Worm (Caenorhabditis elegans) whole organism, late embryonic: Measurements from ENCODE around the gene str-139.

ENCODE experiments used
- K02D7.2 ChIP-seq: sonication (generic microtip); optimal IDR thresholded peaks from 2 replicates; lab custom pipeline; 2017; ENCODE audit warnings: mild to moderate bottlenecking, missing genetic modification characterization, missing compliant biosample characterization
- ahr-1 ChIP-seq: sonication (generic microtip); optimal IDR thresholded peaks from 2 replicates; lab custom pipeline; 2016; ENCODE audit warnings: missing genetic modification characterization, missing compliant biosample characterization
- ama-1 ChIP-seq: fragments of 150-350 bp; optimal IDR thresholded peaks from 2 replicates; lab custom pipeline; 2014
- ceh-18 ChIP-seq: sonication (generic microtip); optimal IDR thresholded peaks from 2 replicates; lab custom pipeline; 2016; ENCODE audit warnings: missing genetic modification characterization, missing compliant biosample characterization
- ceh-19 ChIP-seq: fragments of 200-800 bp; sonication (Bioruptor generic); optimal IDR thresholded peaks from 2 replicates; lab custom pipeline; 2018; ENCODE audit warnings: mild to moderate bottlenecking, missing genetic modification characterization, missing compliant biosample characterization
- ceh-22 ChIP-seq: sonication (generic microtip); optimal IDR thresholded peaks from 2 replicates; lab custom pipeline; 2017; ENCODE audit warnings: missing biosample characterization, missing genetic modification characterization
- ceh-24 ChIP-seq: sonication (generic microtip); optimal IDR thresholded peaks from 2 replicates; lab custom pipeline; 2016; ENCODE audit warnings: mild to moderate bottlenecking, missing genetic modification characterization, missing compliant biosample characterization
- ceh-31 ChIP-seq: sonication (generic microtip); optimal IDR thresholded peaks from 2 replicates; lab custom pipeline; 2016; ENCODE audit warnings: missing genetic modification characterization, missing compliant biosample characterization
- ceh-34 ChIP-seq: sonication (generic microtip); optimal IDR thresholded peaks from 2 replicates; lab custom pipeline; 2016; ENCODE audit warnings: mild to moderate bottlenecking, missing genetic modification characterization, missing compliant biosample characterization
- ceh-45 ChIP-seq: fragments of 200-800 bp; sonication (Bioruptor generic); IDR thresholded peaks from 2 replicates; pipeline ENCODE4 v1.3.6; 2022; ENCODE audit warnings: missing genetic modification reagents, missing genetic modification characterization, missing compliant biosample characterization
- dve-1 ChIP-seq: sonication (generic microtip); optimal IDR thresholded peaks from 2 replicates; lab custom pipeline; 2017; ENCODE audit warnings: antibody characterized with exemption, mild to moderate bottlenecking, missing genetic modification characterization, missing compliant biosample characterization
- elt-4 ChIP-seq: sonication (generic microtip); optimal IDR thresholded peaks from 2 replicates; lab custom pipeline; 2016; ENCODE audit warnings: missing genetic modification characterization, missing compliant biosample characterization
- fkh-6 ChIP-seq: sonication (generic microtip); optimal IDR thresholded peaks from 2 replicates; lab custom pipeline; 2016; ENCODE audit warnings: missing genetic modification characterization, missing compliant biosample characterization
- hlh-30 ChIP-seq: sonication (generic microtip); optimal IDR thresholded peaks from 2 replicates; lab custom pipeline; 2017; ENCODE audit warnings: antibody characterized with exemption, missing genetic modification characterization, missing compliant biosample characterization; ENCODE audit not compliant: insufficient read depth
- hlh-6 ChIP-seq: sonication (generic microtip); optimal IDR thresholded peaks from 2 replicates; lab custom pipeline; 2016; ENCODE audit warnings: missing genotype, missing genetic modification characterization, missing compliant biosample characterization
- hlh-8 ChIP-seq: sonication (generic microtip); optimal IDR thresholded peaks from 2 replicates; lab custom pipeline; 2016; ENCODE audit warnings: missing genotype, missing genetic modification characterization, missing compliant biosample characterization
- lim-6 ChIP-seq: sonication (generic microtip); optimal IDR thresholded peaks from 2 replicates; lab custom pipeline; 2016; ENCODE audit warnings: missing genetic modification characterization, missing compliant biosample characterization
- lin-11 ChIP-seq: fragments of 200-800 bp; sonication (Bioruptor generic); optimal IDR thresholded peaks from 2 replicates; lab custom pipeline; 2018; ENCODE audit warnings: mild to moderate bottlenecking, missing genetic modification characterization, missing compliant biosample characterization
- nfya-1 ChIP-seq: sonication (generic microtip); optimal IDR thresholded peaks from 2 replicates; lab custom pipeline; 2017; ENCODE audit warnings: missing genetic modification characterization, mild to moderate bottlenecking, missing compliant biosample characterization, antibody characterized with exemption, moderate library complexity
- nhr-11 ChIP-seq: fragments of 150-350 bp; optimal IDR thresholded peaks from 2 replicates; lab custom pipeline; 2014; ENCODE audit warnings: missing biosample characterization, missing genetic modification characterization
- nhr-232 ChIP-seq: sonication (generic microtip); optimal IDR thresholded peaks from 2 replicates; lab custom pipeline; 2016; ENCODE audit warnings: missing genetic modification characterization, missing compliant biosample characterization
- pag-3 ChIP-seq: sonication (generic microtip); optimal IDR thresholded peaks from 2 replicates; lab custom pipeline; 2016; ENCODE audit warnings: missing compliant biosample characterization, missing genetic modification characterization, borderline replicate concordance
- pax-1 ChIP-seq: fragments of 150-350 bp; optimal IDR thresholded peaks from 2 replicates; lab custom pipeline; 2014; ENCODE audit warnings: missing biosample characterization, missing genetic modification characterization
- pha-2 ChIP-seq: sonication (generic microtip); optimal IDR thresholded peaks from 2 replicates; lab custom pipeline; 2017; ENCODE audit warnings: mild to moderate bottlenecking, missing genetic modification characterization, missing compliant biosample characterization
- pha-4 ChIP-seq: fragments of 150-350 bp; optimal IDR thresholded peaks from 2 replicates; lab custom pipeline; 2018; ENCODE audit warnings: missing biosample characterization, missing genetic modification reagents, missing genetic modification characterization
- pros-1 ChIP-seq: fragments of 150-350 bp; optimal IDR thresholded peaks from 2 replicates; lab custom pipeline; 2014; ENCODE audit warnings: missing biosample characterization, missing genetic modification reagents, missing genetic modification characterization
- rnt-1 ChIP-seq: sonication (generic microtip); optimal IDR thresholded peaks from 2 replicates; lab custom pipeline; 2016; ENCODE audit warnings: missing genetic modification characterization, missing compliant biosample characterization
- sox-2 ChIP-seq: fragments of 200-800 bp; sonication (Bioruptor generic); IDR thresholded peaks from 2 replicates; pipeline ENCODE4 v1.3.6; 2022; ENCODE audit warnings: missing genetic modification reagents, missing genetic modification characterization, missing compliant biosample characterization
- syd-9 ChIP-seq: sonication (generic microtip); optimal IDR thresholded peaks from 2 replicates; lab custom pipeline; 2016; ENCODE audit warnings: mild to moderate bottlenecking, missing genetic modification characterization, moderate library complexity, missing compliant biosample characterization
- tbx-2 ChIP-seq: sonication (generic microtip); optimal IDR thresholded peaks from 2 replicates; lab custom pipeline; 2016; ENCODE audit warnings: missing genetic modification characterization, missing compliant biosample characterization
- tbx-7 ChIP-seq: sonication (generic microtip); optimal IDR thresholded peaks from 2 replicates; lab custom pipeline; 2016; ENCODE audit warnings: missing genotype, missing genetic modification characterization, missing compliant biosample characterization
- unc-42 ChIP-seq: sonication (generic microtip); optimal IDR thresholded peaks from 2 replicates; lab custom pipeline; 2016; ENCODE audit warnings: missing genotype, missing genetic modification characterization, missing compliant biosample characterization
- unc-55 ChIP-seq: sonication (generic microtip); optimal IDR thresholded peaks from 2 replicates; lab custom pipeline; 2017; ENCODE audit warnings: missing biosample characterization, missing genetic modification reagents, missing genetic modification characterization
- unc-86 ChIP-seq: sonication (generic microtip); optimal IDR thresholded peaks from 2 replicates; lab custom pipeline; 2016; ENCODE audit warnings: missing genetic modification characterization, missing compliant biosample characterization

The str-139 gene

DNA sequence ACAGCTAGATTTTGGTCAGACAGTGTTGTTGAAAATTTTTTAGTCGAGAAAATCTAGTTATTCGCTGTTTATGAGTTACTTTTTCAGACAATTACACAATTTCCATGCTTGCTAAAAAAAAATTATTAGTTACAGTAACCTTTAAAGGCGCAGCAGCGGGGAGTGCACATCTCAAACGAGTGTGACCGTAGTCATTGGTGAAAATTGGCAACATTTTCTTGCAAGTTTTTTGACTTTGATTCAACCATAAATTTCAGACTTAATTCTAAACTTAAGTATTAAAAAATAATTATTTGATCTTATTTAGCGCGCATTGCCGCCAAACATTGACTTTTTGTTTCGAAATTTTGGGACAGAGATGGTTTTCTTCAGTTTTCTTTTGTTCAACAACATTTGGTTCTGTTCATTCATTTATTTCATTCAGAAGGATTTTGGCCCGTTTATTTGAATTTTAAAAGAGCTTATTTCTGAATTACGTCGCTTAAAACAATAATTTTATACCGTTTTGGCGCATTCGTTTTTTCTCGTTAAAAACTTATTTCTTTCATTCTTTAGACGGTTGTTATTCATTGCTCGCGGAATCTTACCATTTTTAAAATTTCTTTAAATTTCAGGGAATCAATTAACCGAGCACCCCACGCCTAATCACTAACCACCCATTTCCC, 33.0 kb downstream of the str-139 start, which contains the start of gene oma-2:
TSS of gene oma-2 (plus strand) at position 615 of the 665 bp plus-strand sequence.
- no peak for TF ChIP-seq hlh-30 (tag; lab: Kevin White, UChicago)
- TF ChIP-seq unc-42 (tag; lab: Kevin White, UChicago) = no peak
- no peak for TF ChIP-seq tbx-7
- no peak for TF ChIP-seq syd-9 (tag; lab: Kevin White, UChicago)
- TF ChIP-seq pag-3 (tag; lab: Kevin White, UChicago) = no peak
- no peak for TF ChIP-seq ahr-1 (tag; lab: Kevin White, UChicago)
- TF ChIP-seq pha-2 = no peak
- TF ChIP-seq ceh-31 (tag; lab: Kevin White, UChicago) = no peak
- no peak for TF ChIP-seq ama-1 (lab: Kevin White, UChicago)
- no peak for TF ChIP-seq nfya-1 (tag; lab: Kevin White, UChicago)
- no peak for TF ChIP-seq pax-1
- no peak for TF ChIP-seq rnt-1 (tag; lab: Kevin White, UChicago)
- no peak for TF ChIP-seq K02D7.2 (tag; lab: Kevin White, UChicago)
- no peak for TF ChIP-seq ceh-19 (GFP tag; lab: Kevin White, UChicago)
- TF ChIP-seq ceh-24 = no peak
- TF ChIP-seq lin-11 = no peak
- TF ChIP-seq nhr-11 (tag; lab: Kevin White, UChicago) = no peak
- TF ChIP-seq dve-1 (tag; lab: Kevin White, UChicago) = no peak
- TF ChIP-seq fkh-6 (tag; lab: Kevin White, UChicago) = no peak
- TF ChIP-seq, all 69 proteins: peak for 0

- TF ChIP-seq unc-86 (tag; lab: Kevin White, UChicago) (no peak), pros-1 (tag; lab: Kevin White, UChicago) (no peak), lim-6 (no peak), ceh-34 (tag; lab: Kevin White, UChicago) (no peak), pha-4 (tag; lab: Kevin White, UChicago) (no peak)
Measured at ce11 chrV:8027429-8028142, 34.4 kb downstream of the str-139 start.

ce11 chrV:8026343-8026742, 35.6 kb downstream of the str-139 start, which contains the start of gene F43H9.4:
TSS of gene F43H9.4 (plus strand) at chrV:8026708.
- TF ChIP-seq ceh-22 (tag; lab: Kevin White, UChicago) = no peak
- TF ChIP-seq unc-55 (GFP tag; lab: Kevin White, UChicago) = no peak
- TF ChIP-seq sox-2 (GFP tag; lab: Robert Waterston, UW) = no peak
- TF ChIP-seq rnt-1 (tag; lab: Kevin White, UChicago) = no peak
- TF ChIP-seq elt-4 (tag; lab: Kevin White, UChicago) = no peak
- no peak for TF ChIP-seq tbx-2 (tag; lab: Kevin White, UChicago)
- TF ChIP-seq nhr-232 (tag; lab: Kevin White, UChicago) = no peak
- no peak for TF ChIP-seq K02D7.2 (tag; lab: Kevin White, UChicago)
- no peak for TF ChIP-seq pax-1
- no peak for TF ChIP-seq hlh-6 (tag; lab: Kevin White, UChicago)
- no peak for TF ChIP-seq ceh-19 (GFP tag; lab: Kevin White, UChicago)
- no peak for TF ChIP-seq ahr-1 (tag; lab: Kevin White, UChicago)
- no peak for TF ChIP-seq pha-4 (tag; lab: Kevin White, UChicago)
- TF ChIP-seq hlh-30 (tag; lab: Kevin White, UChicago) = no peak
- TF ChIP-seq ceh-18 (tag; lab: Kevin White, UChicago) = no peak
- TF ChIP-seq hlh-8 (tag; lab: Kevin White, UChicago) = no peak

ce11 chrV:8025259-8025658, 36.7 kb downstream of the str-139 start:
- TF ChIP-seq ceh-31 (tag; lab: Kevin White, UChicago) (no peak), ceh-45 (GFP tag; lab: Robert Waterston, UW) (no peak)
